Worm (Caenorhabditis elegans): ENCODE measurements around the gene evl-18.

evl-18 gene

DNA sequence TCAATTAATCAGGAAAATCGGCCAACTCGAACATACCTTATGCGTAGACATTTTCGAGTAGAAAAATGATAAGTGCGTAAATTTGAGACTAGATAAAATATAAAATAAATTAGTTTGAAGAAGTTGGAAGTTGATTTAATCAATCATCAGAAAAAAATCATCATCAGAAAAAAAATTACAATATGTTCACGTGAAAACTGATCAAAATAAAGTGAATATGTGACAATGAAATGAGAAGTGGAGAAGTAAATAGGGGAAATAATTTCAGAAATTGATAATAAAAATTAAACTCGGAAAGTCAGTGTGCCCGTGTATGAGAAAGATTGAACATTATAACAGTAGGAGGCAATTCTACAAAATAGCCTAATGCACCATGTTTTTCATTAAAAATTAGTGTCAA lies 5.3 kb downstream of the evl-18 start, which contains the start of gene F34D10.9:
TSS of gene F34D10.9 (minus strand) at position 101 of the 400 bp plus-strand sequence.
- TF ChIP-seq fkh-10 (GFP tag; optimal IDR thresholded peaks at IDR 0.05) (no peak), zag-1 (tag; optimal IDR thresholded peaks at IDR 0.05) (no peak), nhr-67 (tag; optimal IDR thresholded peaks at IDR 0.05) (no peak), elt-1 (tag; optimal IDR thresholded peaks at IDR 0.05) (no peak), nhr-11 (tag; optimal IDR thresholded peaks at IDR 0.05) (no peak)

DNA sequence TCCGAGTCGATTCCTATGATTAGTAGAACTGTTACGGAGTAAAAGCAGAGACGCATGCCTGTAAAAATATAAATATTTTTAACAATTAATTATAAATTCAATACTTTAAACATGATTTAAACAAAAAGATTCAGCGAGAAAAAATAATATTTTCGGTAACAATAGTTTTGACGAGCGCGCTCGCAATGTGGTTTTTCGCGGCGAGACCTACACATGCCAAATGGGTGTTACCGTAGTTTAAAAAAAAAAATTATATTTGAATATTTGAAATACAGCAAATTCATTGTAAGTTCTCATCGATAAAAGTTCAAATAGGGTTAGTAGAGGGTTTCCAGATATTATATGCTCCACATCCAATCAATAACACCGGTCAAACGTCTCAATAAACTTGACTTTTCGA lies 8.4 kb downstream of the evl-18 start, which contains the start of gene gldi-5:
TSS of gene gldi-5 (minus strand) at position 58 of the 400 bp plus-strand sequence.
- no peak for TF ChIP-seq sea-2 (GFP tag; optimal IDR thresholded peaks at IDR 0.05)

DNA sequence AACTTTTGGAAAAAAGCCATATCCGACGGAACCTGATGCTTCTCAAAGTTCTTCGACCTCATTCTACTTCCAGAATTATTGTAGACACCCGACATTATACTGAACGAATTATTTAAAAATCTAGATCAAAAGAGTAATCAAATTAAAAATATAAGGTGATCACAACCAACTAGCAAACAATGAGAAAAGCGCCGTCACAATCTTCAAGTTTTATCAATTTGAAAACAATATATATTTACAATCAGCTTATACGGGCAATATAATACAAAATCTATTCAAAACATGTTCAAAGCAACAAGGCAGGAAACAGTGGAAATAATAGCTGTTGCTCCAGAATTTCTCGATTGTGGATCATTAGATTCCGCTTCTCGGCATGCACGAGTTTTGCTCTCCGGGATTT lies 10.0 kb downstream of the evl-18 start, which contains the start of gene C14B1.12:
TSS of gene C14B1.12 (minus strand) at position 101 of the 400 bp plus-strand sequence.
- no peak for TF ChIP-seq pha-4 (tag; optimal IDR thresholded peaks at IDR 0.05)
- no peak for TF ChIP-seq lsy-12 (tag; optimal IDR thresholded peaks at IDR 0.05)
- TF ChIP-seq fkh-2 (tag; optimal IDR thresholded peaks at IDR 0.05) = no peak
- no peak for TF ChIP-seq nhr-77 (tag; optimal IDR thresholded peaks at IDR 0.05)
- TF ChIP-seq daf-12 (tag; optimal IDR thresholded peaks at IDR 0.05) = no peak
- TF ChIP-seq lin-39 (tag; optimal IDR thresholded peaks at IDR 0.05) = no peak
- no peak for TF ChIP-seq R02D3.7 (tag; optimal IDR thresholded peaks at IDR 0.05)
- no peak for TF ChIP-seq skn-1 (tag; optimal IDR thresholded peaks at IDR 0.05)
- TF ChIP-seq nhr-76 (tag; optimal IDR thresholded peaks at IDR 0.05) = no peak
- TF ChIP-seq ceh-16 (tag; optimal IDR thresholded peaks at IDR 0.05) = no peak
- TF ChIP-seq ZK546.5 (tag; optimal IDR thresholded peaks at IDR 0.05) = no peak
- no peak for TF ChIP-seq nhr-11 (tag; optimal IDR thresholded peaks at IDR 0.05)
- no peak for TF ChIP-seq zag-1 (tag; optimal IDR thresholded peaks at IDR 0.05)
- no peak for TF ChIP-seq elt-2 (tag; optimal IDR thresholded peaks at IDR 0.05)
- TF ChIP-seq elt-1 (tag; optimal IDR thresholded peaks at IDR 0.05) = no peak
- TF ChIP-seq nhr-23 (tag; optimal IDR thresholded peaks at IDR 0.05) = no peak
- TF ChIP-seq sea-2 (GFP tag; optimal IDR thresholded peaks at IDR 0.05) = no peak

DNA sequence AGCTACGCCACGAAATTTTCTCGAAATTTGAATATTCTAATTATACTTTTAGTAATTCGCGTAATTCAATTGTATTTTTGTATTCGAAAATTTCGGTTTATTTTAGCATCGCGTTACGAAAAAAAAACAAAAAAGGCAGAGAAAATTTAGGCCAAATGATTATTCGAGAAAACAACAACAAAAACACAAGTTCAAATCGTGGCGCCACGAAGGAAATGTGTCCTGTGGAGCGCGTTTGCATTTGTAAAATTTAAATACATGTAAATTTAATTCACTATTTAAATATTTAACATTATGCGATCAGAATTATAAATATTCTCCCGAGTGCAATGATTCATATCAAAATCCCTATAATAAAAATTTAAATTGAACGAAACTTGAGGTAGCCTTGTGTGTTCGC lies 11.1 kb downstream of the evl-18 start:
- TF ChIP-seq ztf-11 (tag; optimal IDR thresholded peaks at IDR 0.05) (no peak), unc-39 (tag; optimal IDR thresholded peaks at IDR 0.05) (no peak), sea-2 (GFP tag; optimal IDR thresholded peaks at IDR 0.05) (no peak), elt-3 (tag; optimal IDR thresholded peaks at IDR 0.05) (no peak), nhr-43 (tag; optimal IDR thresholded peaks at IDR 0.05; ENCODE audit: poor library complexity, severe bottlenecking) (no peak), R02D3.7 (tag; optimal IDR thresholded peaks at IDR 0.05) (no peak), nfya-1 (tag; optimal IDR thresholded peaks at IDR 0.05; ENCODE audit: insufficient read depth) (no peak)

DNA sequence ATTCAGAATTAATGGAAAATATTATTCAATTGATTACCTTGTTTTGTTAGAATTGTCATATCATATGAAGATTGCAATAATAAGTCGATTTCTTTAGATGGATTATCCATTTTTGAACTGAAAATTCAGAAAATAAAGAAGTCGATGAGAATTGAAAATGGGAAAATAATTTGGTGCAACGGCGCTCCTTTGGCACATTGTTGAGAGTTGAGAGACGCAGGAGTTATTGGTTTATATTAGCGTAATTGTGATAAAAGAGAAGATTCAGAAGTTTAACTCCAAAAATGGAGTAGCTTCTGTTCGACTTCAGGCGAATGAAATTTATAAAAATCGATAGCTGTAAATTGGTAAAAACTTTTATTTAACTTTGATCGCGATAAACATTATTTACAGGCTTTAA lies 15.3 kb downstream of the evl-18 start, which contains the start of gene C14B1.8:
TSS of gene C14B1.8 (minus strand) at position 117 of the 400 bp plus-strand sequence.
- TF ChIP-seq lin-15B (tag; optimal IDR thresholded peaks at IDR 0.05) (peak; percentile 51), unc-39 (tag; optimal IDR thresholded peaks at IDR 0.05) (no peak), skn-1 (tag; optimal IDR thresholded peaks at IDR 0.05) (no peak)

DNA sequence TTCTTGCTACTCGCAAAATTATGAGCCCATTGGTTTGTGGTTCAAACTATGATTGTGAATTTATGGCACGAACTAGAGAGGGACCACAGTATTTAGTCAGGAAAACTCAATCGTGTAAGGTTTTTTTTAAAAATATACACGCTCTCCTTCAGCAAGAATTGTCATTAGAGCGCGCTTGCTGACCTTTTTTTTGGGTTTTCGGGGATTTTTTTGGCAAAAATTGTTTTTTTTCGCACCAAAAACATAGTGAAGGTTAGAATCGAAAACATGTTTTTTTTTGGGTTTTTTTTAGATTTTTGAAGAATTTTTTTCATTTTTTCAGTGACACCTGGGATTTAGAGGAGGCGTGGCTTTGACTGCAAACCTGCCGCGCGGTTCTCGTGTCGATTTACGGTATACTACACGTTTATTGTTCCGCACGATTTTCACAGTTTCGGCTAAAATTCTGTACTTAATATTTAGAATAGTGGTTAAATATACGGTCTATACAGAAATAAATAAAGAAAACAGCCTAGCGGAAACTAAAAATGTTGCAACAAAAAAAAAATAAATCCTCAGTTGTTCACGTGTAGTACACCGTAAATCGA lies 18.7 kb downstream of the evl-18 start:
- TF ChIP-seq R02D3.7 (tag; optimal IDR thresholded peaks at IDR 0.05) = peak; percentile 62
- TF ChIP-seq lin-15B (tag; optimal IDR thresholded peaks at IDR 0.05) = no peak
- peak; percentile 9 for TF ChIP-seq hmg-11 (tag; optimal IDR thresholded peaks at IDR 0.05)

DNA sequence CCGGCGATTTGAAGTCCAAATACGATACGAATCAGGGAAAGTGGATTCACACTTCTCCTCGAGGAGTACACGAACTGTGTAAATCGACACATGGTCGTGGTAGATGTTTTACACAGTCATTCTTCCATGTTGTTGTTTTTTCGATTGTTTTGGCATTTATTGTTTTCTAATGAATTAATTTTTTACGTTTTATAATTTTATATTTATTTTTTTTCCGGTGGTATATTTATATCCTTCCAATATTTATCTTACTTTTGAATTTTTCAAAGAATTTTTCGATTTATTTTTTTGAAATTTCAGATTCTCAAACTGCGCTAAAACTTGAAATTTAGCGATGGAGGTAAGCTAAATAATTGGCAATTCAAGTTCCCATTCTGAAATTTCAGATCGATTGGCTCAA lies 21.7 kb downstream of the evl-18 start, which contains the start of gene nrde-1:
TSS of gene nrde-1 (plus strand) at position 301 of the 400 bp plus-strand sequence.
- no peak for TF ChIP-seq ceh-16 (tag; optimal IDR thresholded peaks at IDR 0.05)

DNA sequence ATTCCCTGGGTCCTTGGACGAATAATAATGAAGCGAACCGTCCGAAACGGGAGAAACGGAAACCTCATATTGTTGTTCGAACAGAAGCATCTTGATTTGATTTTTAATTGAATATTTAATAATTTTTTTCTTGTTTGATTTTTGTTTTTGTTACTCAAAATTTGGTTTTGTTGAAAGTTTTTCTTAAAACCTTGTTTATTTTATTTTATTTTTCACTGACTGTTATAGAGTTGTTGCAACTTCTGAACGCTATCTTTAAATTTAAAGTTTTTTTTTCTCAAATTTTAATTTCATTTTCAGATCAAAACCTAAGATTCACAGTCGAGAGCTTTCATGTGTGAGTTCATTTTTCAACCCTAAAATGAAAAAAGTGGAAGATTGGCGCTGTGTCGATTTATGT lies 25.8 kb downstream of the evl-18 start, which contains the start of gene alkb-8:
TSS of gene alkb-8 (plus strand) at position 301 of the 400 bp plus-strand sequence.
- TF ChIP-seq R02D3.7 (tag; optimal IDR thresholded peaks at IDR 0.05) = no peak
- no peak for TF ChIP-seq ceh-16 (tag; optimal IDR thresholded peaks at IDR 0.05)
- TF ChIP-seq hmg-11 (tag; optimal IDR thresholded peaks at IDR 0.05) = no peak
- TF ChIP-seq nhr-67 (tag; optimal IDR thresholded peaks at IDR 0.05) = no peak

Measured in whole organism, L3 larva.